Worm (Caenorhabditis elegans) whole organism, L4 larva: ENCODE results near the gene C44B7.11.

Source experiments
- F44E2.7 ChIP-seq: fragments of 200-800 bp; sonication (Bioruptor generic); IDR thresholded peaks from 2 replicates; pipeline ENCODE4 v2.1.2; 2022; ENCODE audit warnings: missing genetic modification characterization, missing compliant biosample characterization
- T26A8.4 ChIP-seq: fragments of 200-800 bp; sonication (Bioruptor generic); IDR thresholded peaks from 2 replicates; pipeline ENCODE4 v1.3.6; 2022; ENCODE audit warnings: missing genetic modification characterization, missing compliant biosample characterization
- arid-1 ChIP-seq: fragments of 200-800 bp; sonication (Bioruptor generic); conservative IDR thresholded peaks from 2 replicates; pipeline ENCODE4 v1.3.6; 2022; ENCODE audit warnings: missing genetic modification reagents, missing genetic modification characterization, missing compliant biosample characterization
- ceh-82 ChIP-seq: sonication (generic microtip); optimal IDR thresholded peaks from 2 replicates; lab custom pipeline; 2017; ENCODE audit warnings: missing biosample characterization, missing genetic modification characterization

ce11 chrII:6923792-6924191 lies 26.5 kb upstream of the C44B7.11 start:
- TF ChIP-seq F44E2.7 (no peak), arid-1 (no peak), ceh-82 (tag; lab: Kevin White, UChicago) (no peak), T26A8.4 (GFP tag; lab: Robert Waterston, UW) (no peak)
